Worm (Caenorhabditis elegans): ENCODE measurements around the gene npp-20.

ce11 chrIV:1459826-1460489 is 35.9 kb downstream of the npp-20 start:
- TF ChIP-seq ceh-82 (tag; optimal IDR thresholded peaks at IDR 0.05): no peak
- TF ChIP-seq ztf-11 (tag; optimal IDR thresholded peaks at IDR 0.05): no peak
- TF ChIP-seq nhr-11 (tag; optimal IDR thresholded peaks at IDR 0.05): no peak
- no peak for TF ChIP-seq unc-62 (GFP tag; optimal IDR thresholded peaks at IDR 0.05 in 1 of 2)
- no peak for TF ChIP-seq unc-62 (tag; optimal IDR thresholded peaks at IDR 0.05)
- TF ChIP-seq lin-15B (tag; optimal IDR thresholded peaks at IDR 0.05): no peak
- no peak for TF ChIP-seq unc-130 (GFP tag; optimal IDR thresholded peaks at IDR 0.05)
- TF ChIP-seq lir-3 (tag; optimal IDR thresholded peaks at IDR 0.05): no peak
- TF ChIP-seq ctbp-1 (GFP tag; IDR thresholded peaks at IDR 0.05): no peak
- TF ChIP-seq ceh-32 (tag; optimal IDR thresholded peaks at IDR 0.05; ENCODE audit: poor library complexity): no peak
- TF ChIP-seq nhr-25 (tag; optimal IDR thresholded peaks at IDR 0.05; ENCODE audit: borderline replicate concordance, insufficient read depth): no peak

Data from whole organism, L4 larva.